Worm (Caenorhabditis elegans) whole organism, late embryonic: ENCODE data around the gene ucr-1.

Experiments used
- ets-4 ChIP-seq: sonication (generic microtip); optimal IDR thresholded peaks from 2 replicates; lab custom pipeline; 2016; ENCODE audit warnings: missing genetic modification characterization, missing compliant biosample characterization
- pha-4 ChIP-seq: fragments of 150-350 bp; optimal IDR thresholded peaks from 2 replicates; lab custom pipeline; 2018; ENCODE audit warnings: missing biosample characterization, missing genetic modification reagents, missing genetic modification characterization

DNA sequence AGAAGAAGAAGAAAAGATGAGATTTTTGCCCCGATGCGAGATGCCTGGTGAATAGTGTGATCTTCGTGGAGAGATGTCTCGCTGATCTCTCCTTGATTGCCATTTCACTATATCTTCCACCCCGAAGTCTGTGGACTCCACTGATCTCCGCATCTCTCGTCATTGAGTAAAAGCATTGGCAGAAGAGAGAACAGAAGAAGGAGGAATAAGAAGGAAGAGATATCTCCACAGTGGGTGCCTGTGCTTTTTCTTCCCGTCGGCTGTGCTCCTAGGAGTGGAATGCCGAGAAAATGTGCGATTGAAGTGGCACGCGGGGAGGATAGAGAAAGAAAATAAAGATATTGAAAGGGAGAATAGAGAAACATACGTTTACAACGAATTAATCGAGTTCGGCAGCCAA, 28.3 kb upstream of the ucr-1 start:
- no peak for TF ChIP-seq ets-4
- no peak for TF ChIP-seq pha-4 (tag; lab: Kevin White, UChicago)
